Worm (Caenorhabditis elegans) whole organism, L4/young adult: ENCODE measurements around the gene madf-4.

ENCODE experiments used
- W03F9.2 ChIP-seq: fragments of 150-350 bp; optimal IDR thresholded peaks from 2 replicates; lab custom pipeline; 2014; ENCODE audit warnings: missing biosample characterization, missing genetic modification characterization
- dao-5 ChIP-seq: sonication (generic microtip); optimal IDR thresholded peaks from 2 replicates; lab custom pipeline; 2016; ENCODE audit warnings: missing genotype, missing genetic modification characterization, moderate library complexity, missing compliant biosample characterization
- him-1 ChIP-seq: sonication (generic microtip); optimal IDR thresholded peaks from 2 replicates; lab custom pipeline; 2016; ENCODE audit warnings: missing genotype, missing genetic modification reagents, missing genetic modification characterization, missing compliant biosample characterization

Gene madf-4

ce11 chrV:9921288-9921687 lies 41.0 kb downstream of the madf-4 start, which contains the start of gene ceh-75:
Gene ceh-75 (plus strand): TSS chrV:9921337.
- TF ChIP-seq him-1 (tag; lab: Kevin White, UChicago) (no peak), W03F9.2 (tag; lab: Kevin White, UChicago) (no peak), dao-5 (no peak)

ce11 chrV:9918410-9918809 lies 43.9 kb downstream of the madf-4 start, which contains the start of gene C50H2.5:
Gene C50H2.5 (plus strand): TSS chrV:9918710.
- no peak for TF ChIP-seq W03F9.2 (tag; lab: Kevin White, UChicago)
- TF ChIP-seq dao-5: no peak
- TF ChIP-seq him-1 (tag; lab: Kevin White, UChicago): no peak

ce11 chrV:9916665-9917064 lies 45.6 kb downstream of the madf-4 start, which contains the start of gene C50H2.4:
Gene C50H2.4 (plus strand): TSS chrV:9916965.
- TF ChIP-seq dao-5 (no peak), W03F9.2 (tag; lab: Kevin White, UChicago) (no peak), him-1 (tag; lab: Kevin White, UChicago) (no peak)

- TF ChIP-seq dao-5 (no peak), him-1 (tag; lab: Kevin White, UChicago) (no peak), W03F9.2 (tag; lab: Kevin White, UChicago) (no peak)
Measured at ce11 chrV:9915021-9915420, 47.3 kb downstream of the madf-4 start, which contains the start of gene mec-9. Gene mec-9 (minus strand): TSS chrV:9915121.

ce11 chrV:9913863-9914262 lies 48.4 kb downstream of the madf-4 start, which contains the start of gene fipr-10:
Gene fipr-10 (plus strand): TSS chrV:9914163.
- no peak for TF ChIP-seq dao-5
- TF ChIP-seq W03F9.2 (tag; lab: Kevin White, UChicago): no peak
- TF ChIP-seq him-1 (tag; lab: Kevin White, UChicago): no peak

ce11 chrV:9911165-9911564 lies 51.1 kb downstream of the madf-4 start:
- no peak for TF ChIP-seq W03F9.2 (tag; lab: Kevin White, UChicago)
- no peak for TF ChIP-seq dao-5
- no peak for TF ChIP-seq him-1 (tag; lab: Kevin White, UChicago)
